Fruit fly (Drosophila melanogaster) whole organism, embryonic: ENCODE measurements around the gene Wdr59.

ENCODE experiments used
- ATbp ChIP-seq: fragments of 200-800 bp; sonication (Bioruptor generic); optimal IDR thresholded peaks from 2 replicates; lab custom pipeline; 2017; ENCODE audit warnings: missing biosample characterization, mild to moderate bottlenecking, missing genetic modification characterization, missing genetic modification reagents
- CG10321 ChIP-seq: fragments of 200-800 bp; sonication (Bioruptor generic); IDR thresholded peaks from 2 replicates; pipeline ENCODE4 v1.3.6; 2022; ENCODE audit warnings: missing biosample characterization, missing genetic modification characterization
- CG10979 ChIP-seq: fragments of 200-800 bp; sonication (Bioruptor generic); optimal IDR thresholded peaks from 2 replicates; lab custom pipeline; 2018; ENCODE audit warnings: missing biosample characterization, mild to moderate bottlenecking, missing genetic modification characterization, moderate library complexity
- CG11456 ChIP-seq: fragments of 200-800 bp; sonication (Bioruptor generic); IDR thresholded peaks from 3 replicates; pipeline ENCODE4 v1.3.6; 2022; ENCODE audit warnings: missing biosample characterization, missing genetic modification characterization
- CG11696 ChIP-seq: fragments of 200-800 bp; sonication (Bioruptor generic); IDR thresholded peaks from 2 replicates; pipeline ENCODE4 v1.3.6; 2022; ENCODE audit warnings: missing biosample characterization, missing genetic modification characterization
- CG1233 ChIP-seq: fragments of 200-800 bp; sonication (Bioruptor generic); optimal IDR thresholded peaks from 4 replicates; lab custom pipeline; 2018; ENCODE audit warnings: missing biosample characterization, mild to moderate bottlenecking, missing genetic modification characterization
- CG13287 ChIP-seq: fragments of 200-800 bp; sonication (Bioruptor generic); IDR thresholded peaks from 2 replicates; pipeline ENCODE4 v1.3.6; 2022; ENCODE audit warnings: missing biosample characterization, missing genetic modification characterization; ENCODE audit not compliant: partially characterized antibody
- CG13296 ChIP-seq: fragments of 200-800 bp; sonication (Bioruptor generic); optimal IDR thresholded peaks from 3 replicates; lab custom pipeline; 2018; ENCODE audit warnings: missing biosample characterization, mild to moderate bottlenecking, missing genetic modification characterization
- CG13894 ChIP-seq: fragments of 200-800 bp; sonication (Bioruptor generic); optimal IDR thresholded peaks from 3 replicates; lab custom pipeline; 2018; ENCODE audit warnings: missing biosample characterization, mild to moderate bottlenecking, missing genetic modification characterization, moderate library complexity
- CG17802 ChIP-seq: fragments of 200-800 bp; sonication (Bioruptor generic); optimal IDR thresholded peaks from 2 replicates; lab custom pipeline; 2018; ENCODE audit warnings: missing biosample characterization, mild to moderate bottlenecking, missing genetic modification characterization, moderate library complexity
- CG18011 ChIP-seq: fragments of 200-800 bp; sonication (Bioruptor generic); optimal IDR thresholded peaks from 2 replicates; lab custom pipeline; 2017; ENCODE audit warnings: missing biosample characterization, missing genetic modification characterization, mild to moderate bottlenecking, moderate library complexity, missing genotype
- CG31388 ChIP-seq: fragments of 200-800 bp; sonication (Bioruptor generic); optimal IDR thresholded peaks from 2 replicates; lab custom pipeline; 2016; ENCODE audit warnings: missing biosample characterization, missing genetic modification characterization
- CG34224 ChIP-seq: fragments of 200-800 bp; sonication (Bioruptor generic); IDR thresholded peaks from 3 replicates; pipeline ENCODE4 v1.3.6; 2022; ENCODE audit warnings: missing biosample characterization, missing genetic modification characterization; ENCODE audit not compliant: partially characterized antibody
- CG6683 ChIP-seq: fragments of 200-800 bp; sonication (Bioruptor generic); optimal IDR thresholded peaks from 2 replicates; lab custom pipeline; 2017; ENCODE audit warnings: missing biosample characterization, mild to moderate bottlenecking, missing genetic modification characterization, missing genetic modification reagents
- CG8478 ChIP-seq: fragments of >200 bp; optimal IDR thresholded peaks from 2 replicates; lab custom pipeline; 2018
- CG8765 ChIP-seq: fragments of 200-800 bp; sonication (Bioruptor generic); IDR thresholded peaks from 2 replicates; pipeline ENCODE4 v1.3.6; 2022; ENCODE audit warnings: missing biosample characterization, missing genetic modification characterization
- CG8944 ChIP-seq: fragments of 200-800 bp; sonication (Bioruptor generic); optimal IDR thresholded peaks from 3 replicates; lab custom pipeline; 2016; ENCODE audit warnings: missing biosample characterization, missing genetic modification characterization
- CkIIα-i1 ChIP-seq: fragments of 200-800 bp; sonication (Bioruptor generic); IDR thresholded peaks from 2 replicates; pipeline ENCODE4 v1.3.6; 2022; ENCODE audit warnings: missing biosample characterization, missing genetic modification characterization
- CrebB ChIP-seq: fragments of 200-800 bp; sonication (Bioruptor generic); optimal IDR thresholded peaks from 3 replicates; lab custom pipeline; 2018; ENCODE audit warnings: missing biosample characterization, mild to moderate bottlenecking, missing genetic modification characterization
- Hsf ChIP-seq: fragments of 200-800 bp; sonication (Bioruptor generic); optimal IDR thresholded peaks from 3 replicates; lab custom pipeline; 2016; ENCODE audit warnings: missing biosample characterization, missing genetic modification characterization
- Lhr ChIP-seq: fragments of 200-800 bp; sonication (Bioruptor generic); optimal IDR thresholded peaks from 3 replicates; lab custom pipeline; 2017; ENCODE audit warnings: mild to moderate bottlenecking, missing biosample characterization, missing genetic modification reagents, missing genetic modification characterization
- Med ChIP-seq: fragments of 200-800 bp; sonication (Bioruptor generic); peaks from one replicate; lab custom pipeline; 2016; ENCODE audit warnings: missing biosample characterization, missing genetic modification characterization, mild to moderate bottlenecking, inconsistent platforms, moderate library complexity
- Neu2 ChIP-seq: fragments of 200-800 bp; sonication (Bioruptor generic); optimal IDR thresholded peaks from 3 replicates; lab custom pipeline; 2016; ENCODE audit warnings: missing biosample characterization, missing genetic modification characterization, borderline replicate concordance
- Nf-YA ChIP-seq: fragments of 200-800 bp; sonication (Bioruptor generic); IDR thresholded peaks from 2 replicates; pipeline ENCODE4 v1.3.6; 2022; ENCODE audit warnings: missing biosample characterization, missing genetic modification characterization
- Nf-YC ChIP-seq: fragments of 200-800 bp; optimal IDR thresholded peaks from 3 replicates; lab custom pipeline; 2019; ENCODE audit warnings: missing biosample characterization, mild to moderate bottlenecking, missing genetic modification characterization, moderate library complexity
- PHDP ChIP-seq: fragments of 200-800 bp; sonication (Bioruptor generic); optimal IDR thresholded peaks from 3 replicates; lab custom pipeline; 2018; ENCODE audit warnings: missing biosample characterization, mild to moderate bottlenecking, missing genetic modification characterization, moderate library complexity
- Sin3A ChIP-seq: fragments of >200 bp; optimal IDR thresholded peaks from 2 replicates; lab custom pipeline; 2018
- Spps ChIP-seq: fragments of 200-800 bp; sonication (Bioruptor generic); optimal IDR thresholded peaks from 2 replicates; lab custom pipeline; 2018; ENCODE audit warnings: missing biosample characterization, mild to moderate bottlenecking, missing genetic modification characterization
- Trl ChIP-seq, 3 experiments: fragments of >200 bp in 2 of 3; fragments of 200-800 bp in 1 of 3; sonication (Bioruptor generic) in 1 of 3; optimal IDR thresholded peaks; 2 replicates in 1 of 3; 3 replicates in 2 of 3; lab custom pipeline; 2016 to 2017; ENCODE audit warnings: missing biosample characterization in 1 of 3, missing genetic modification characterization in 1 of 3
- YL-1 ChIP-seq: fragments of 200-800 bp; sonication (Bioruptor generic); optimal IDR thresholded peaks from 3 replicates; lab custom pipeline; 2017; ENCODE audit warnings: missing biosample characterization, mild to moderate bottlenecking, missing genetic modification characterization
- ap ChIP-seq: fragments of 200-800 bp; sonication (Bioruptor generic); IDR thresholded peaks from 2 replicates; pipeline ENCODE4 v1.3.6; 2022; ENCODE audit warnings: missing biosample characterization, missing genetic modification characterization
- ato ChIP-seq: fragments of 200-800 bp; sonication (Bioruptor generic); IDR thresholded peaks from 2 replicates; pipeline ENCODE4 v1.3.6; 2022; ENCODE audit warnings: missing biosample characterization, missing genetic modification characterization; ENCODE audit not compliant: partially characterized antibody
- bcd ChIP-seq: fragments of 200-800 bp; sonication (Bioruptor generic); optimal IDR thresholded peaks from 2 replicates; lab custom pipeline; 2017; ENCODE audit warnings: missing biosample characterization, mild to moderate bottlenecking, missing genetic modification characterization
- chm ChIP-seq: fragments of 200-800 bp; sonication (Bioruptor generic); IDR thresholded peaks from 2 replicates; pipeline ENCODE4 v1.3.6; 2022; ENCODE audit warnings: missing biosample characterization, missing genetic modification characterization
- gcm2 ChIP-seq: fragments of 200-800 bp; sonication (Bioruptor generic); optimal IDR thresholded peaks from 2 replicates; lab custom pipeline; 2016; ENCODE audit warnings: missing biosample characterization, missing genetic modification characterization
- gem ChIP-seq: fragments of 200-800 bp; sonication (Bioruptor generic); optimal IDR thresholded peaks from 2 replicates; lab custom pipeline; 2019; ENCODE audit warnings: missing biosample characterization, mild to moderate bottlenecking, missing genetic modification characterization, moderate library complexity
- lbe ChIP-seq: fragments of 200-800 bp; sonication (Bioruptor generic); optimal IDR thresholded peaks from 2 replicates; lab custom pipeline; 2016; ENCODE audit warnings: missing biosample characterization, mild to moderate bottlenecking, missing genetic modification characterization
- lilli ChIP-seq: fragments of 200-800 bp; sonication (Bioruptor generic); optimal IDR thresholded peaks from 3 replicates; lab custom pipeline; 2016; ENCODE audit warnings: missing biosample characterization, missing genetic modification characterization
- lmd ChIP-seq: fragments of 200-800 bp; sonication (Bioruptor generic); IDR thresholded peaks from 2 replicates; pipeline ENCODE4 v1.3.6; 2022; ENCODE audit warnings: missing biosample characterization, missing genetic modification characterization
- nerfin-2 ChIP-seq: fragments of 200-800 bp; sonication (Bioruptor generic); IDR thresholded peaks from 2 replicates; pipeline ENCODE4 v1.3.6; 2022; ENCODE audit warnings: missing biosample characterization, missing genetic modification characterization; ENCODE audit not compliant: partially characterized antibody
- pfk ChIP-seq: fragments of 200-800 bp; sonication (Bioruptor generic); optimal IDR thresholded peaks from 2 replicates; lab custom pipeline; 2018; ENCODE audit warnings: missing biosample characterization, mild to moderate bottlenecking, missing genetic modification characterization, moderate library complexity
- phol ChIP-seq: fragments of 200-800 bp; sonication (Bioruptor generic); optimal IDR thresholded peaks from 3 replicates; lab custom pipeline; 2018; ENCODE audit warnings: missing biosample characterization, mild to moderate bottlenecking, missing genetic modification characterization, moderate library complexity
- sug ChIP-seq: fragments of 200-800 bp; optimal IDR thresholded peaks from 2 replicates; lab custom pipeline; 2019; ENCODE audit warnings: missing biosample characterization, mild to moderate bottlenecking, missing genetic modification characterization, moderate library complexity
- tap ChIP-seq: fragments of 200-800 bp; optimal IDR thresholded peaks from 3 replicates; lab custom pipeline; 2019; ENCODE audit warnings: missing biosample characterization, mild to moderate bottlenecking, missing genetic modification characterization, moderate library complexity
- trh ChIP-seq: fragments of 200-800 bp; sonication (Bioruptor generic); optimal IDR thresholded peaks from 2 replicates; lab custom pipeline; 2016; ENCODE audit warnings: missing biosample characterization, missing genetic modification characterization
- ttk ChIP-seq: fragments of 200-800 bp; sonication (Bioruptor generic); IDR thresholded peaks from 2 replicates; pipeline ENCODE4 v2.1.2; 2022; ENCODE audit warnings: missing biosample characterization, missing genetic modification characterization
- twi ChIP-seq: fragments of 200-800 bp; optimal IDR thresholded peaks from 2 replicates; lab custom pipeline; 2019; ENCODE audit warnings: missing biosample characterization, mild to moderate bottlenecking, missing genetic modification characterization, moderate library complexity
- tx ChIP-seq: fragments of 200-800 bp; sonication (Bioruptor generic); optimal IDR thresholded peaks from 2 replicates; lab custom pipeline; 2016; ENCODE audit warnings: missing biosample characterization, missing genetic modification characterization

Wdr59 gene

DNA sequence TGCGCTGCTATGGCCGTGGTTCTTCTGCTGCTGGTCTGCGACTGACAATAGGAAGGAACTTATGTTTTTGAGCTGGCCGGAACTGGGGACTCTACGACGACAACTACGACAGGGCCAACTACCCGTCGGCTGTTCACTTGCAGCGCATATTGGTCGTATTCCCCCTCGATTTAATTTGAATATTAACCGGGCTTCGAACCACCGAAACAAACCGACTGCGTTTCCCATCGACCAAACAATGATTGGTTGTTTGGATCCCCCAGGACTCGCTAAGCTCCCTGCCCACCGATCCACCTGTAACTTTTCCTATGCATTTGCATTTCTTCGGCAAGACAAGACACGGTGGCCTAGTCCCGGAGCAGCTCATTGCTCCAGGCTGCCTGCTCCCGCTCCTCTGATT, 30.4 kb downstream of the Wdr59 start, which contains the start of gene Dnaaf4:
Gene Dnaaf4, minus strand, starts transcription at position 101 of the 400 bp plus-strand sequence.
- 0 out of 2 replicates have a peak, but pooled peaks have one; percentile 12 for TF ChIP-seq ttk (GFP tag; lab: Robert Waterston, UW)
- TF ChIP-seq CG11696 (GFP tag; lab: Robert Waterston, UW) = no peak
- TF ChIP-seq CG8944 (GFP tag; lab: Kevin White, UChicago) = no peak
- 0 out of 2 replicates have a peak, but pooled peaks have one; percentile 23 for TF ChIP-seq nerfin-2 (GFP tag; lab: Robert Waterston, UW)
- TF ChIP-seq Med (GFP tag; lab: Kevin White, UChicago) = peak; percentile 31

DNA sequence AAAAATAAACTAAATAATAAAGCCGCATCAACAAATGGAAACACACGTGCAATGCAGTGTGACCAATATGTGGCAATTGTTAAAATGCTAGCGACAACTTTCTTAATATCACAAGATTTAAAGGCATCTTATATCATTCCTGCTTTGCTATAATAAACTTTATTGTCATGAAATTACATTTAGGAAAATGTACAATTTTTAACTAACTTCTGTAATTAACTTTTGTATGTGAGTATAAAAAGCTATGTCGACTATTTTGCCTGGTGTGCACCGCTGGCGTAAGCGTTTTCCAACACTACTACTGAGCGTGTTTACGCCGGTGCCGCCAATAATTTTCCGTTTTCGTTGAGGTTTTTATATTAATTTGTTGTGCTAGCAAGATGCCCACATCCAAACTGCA, 32.3 kb downstream of the Wdr59 start, which contains the start of the genes Csl4 and Nup160:
Gene Csl4, minus strand, starts transcription at position 69 of the 400 bp plus-strand sequence.
Gene Nup160, plus strand, starts transcription at position 279 of the 400 bp plus-strand sequence.
- TF ChIP-seq ATbp (GFP tag; lab: Kevin White, UChicago) (no peak), lmd (GFP tag; lab: Robert Waterston, UW) (peak; percentile 70), YL-1 (GFP tag; lab: Kevin White, UChicago) (peak; percentile 84), CG8478 (lab: Kevin White, UChicago) (no peak), bcd (GFP tag; lab: Kevin White, UChicago) (no peak), gem (tag; lab: Kevin White, UChicago) (no peak), CG11456 (GFP tag; lab: Robert Waterston, UW) (peak; percentile 82), Neu2 (GFP tag; lab: Kevin White, UChicago) (no peak), tx (GFP tag; lab: Kevin White, UChicago) (peak; percentile 83), Sin3A (lab: Kevin White, UChicago) (peak; percentile 52), CG10321 (GFP tag; lab: Robert Waterston, UW) (no peak), CG10979 (tag; lab: Kevin White, UChicago) (peak; percentile 61), pfk (GFP tag; lab: Kevin White, UChicago) (no peak), CG13894 (tag; lab: Kevin White, UChicago) (no peak), Lhr (GFP tag; lab: Kevin White, UChicago) (peak; percentile 25), lilli (GFP tag; lab: Kevin White, UChicago) (peak; percentile 92), ato (GFP tag; lab: Robert Waterston, UW) (no peak), PHDP (peak; percentile 75), twi (tag; lab: Kevin White, UChicago) (no peak), Spps (peak; percentile 40), CG17802 (tag; lab: Kevin White, UChicago) (peak; percentile 2), CG11696 (GFP tag; lab: Robert Waterston, UW) (0 out of 2 replicates have a peak, but pooled peaks have one; percentile 8), Hsf (peak; percentile 83), sug (no peak), lbe (GFP tag; lab: Kevin White, UChicago) (peak; percentile 72), CG31388 (GFP tag; lab: Kevin White, UChicago) (peak; percentile 42), CkIIα-i1 (no peak), chm (0 out of 2 replicates have a peak, but pooled peaks have one; percentile 25), Trl (optimal IDR thresholded peaks at IDR 0.05; lab: Kevin White, UChicago) (no peak), Trl (GFP tag; optimal IDR thresholded peaks at IDR 0.05; lab: Kevin White, UChicago) (peak; percentile 91), CG13296 (peak; percentile 60), ap (0 out of 2 replicates have a peak, but pooled peaks have one; percentile 23), CG6683 (GFP tag; lab: Kevin White, UChicago) (peak; percentile 40), Nf-YC (tag; lab: Kevin White, UChicago) (no peak), CG8765 (GFP tag; lab: Robert Waterston, UW) (peak; percentile 30; the same call in 1 of the 2 replicates), CG1233 (GFP tag; lab: Kevin White, UChicago) (peak; percentile 24), tap (tag; lab: Kevin White, UChicago) (no peak), phol (tag; lab: Kevin White, UChicago) (peak; percentile 77), Nf-YA (GFP tag; lab: Robert Waterston, UW) (peak; percentile 54; the same call in 1 of the 2 replicates), trh (GFP tag; lab: Kevin White, UChicago) (peak; percentile 28), CG18011 (GFP tag; lab: Kevin White, UChicago) (peak; percentile 65), CG13287 (peak; percentile 71), CG34224 (peak; percentile 34; the same call in 1 of the 3 replicates), CrebB (tag; lab: Kevin White, UChicago) (peak; percentile 65), gcm2 (GFP tag; lab: Kevin White, UChicago) (peak; percentile 81)
